Fruit fly (Drosophila melanogaster): ENCODE data around the gene CG1812.
A peak's percentile ranks its signal among the peaks of the same experiment; 100 is the strongest.

CG1812 gene

dm6 chrX:20519049-20519448 lies 7.7 kb downstream of the CG1812 start (continued):
- no peak for TF ChIP-seq zen (tag; optimal IDR thresholded peaks at IDR 0.05)
- peak; percentile 46 for TF ChIP-seq fd96Cb (tag; optimal IDR thresholded peaks at IDR 0.05)
- TF ChIP-seq nau (GFP tag; optimal IDR thresholded peaks at IDR 0.05): no peak
- TF ChIP-seq Poxn (GFP tag; IDR thresholded peaks at IDR 0.05): no peak
- TF ChIP-seq CG11247 (GFP tag; IDR thresholded peaks at IDR 0.05): no peak; the same call in 1 of the 2 replicates
- TF ChIP-seq bab2 (GFP tag; optimal IDR thresholded peaks at IDR 0.05): peak; percentile 8
- no peak for TF ChIP-seq Dll (GFP tag; IDR thresholded peaks at IDR 0.05; ENCODE audit: partially characterized antibody)
- TF ChIP-seq CG5245 (GFP tag; optimal IDR thresholded peaks at IDR 0.05): peak; percentile 27
- TF ChIP-seq HmgZ (tag; optimal IDR thresholded peaks at IDR 0.05): peak; percentile 6
- TF ChIP-seq dm (GFP tag; optimal IDR thresholded peaks at IDR 0.05): no peak
- TF ChIP-seq Nf-YA (GFP tag; IDR thresholded peaks at IDR 0.05): peak; percentile 40; the same call in 1 of the 2 replicates
- TF ChIP-seq CG4617 (GFP tag; optimal IDR thresholded peaks at IDR 0.05; ENCODE audit: borderline replicate concordance): no peak
- no peak for TF ChIP-seq Max (GFP tag; optimal IDR thresholded peaks at IDR 0.05)
- TF ChIP-seq tup (GFP tag; optimal IDR thresholded peaks at IDR 0.05): no peak
- TF ChIP-seq CG10209 (GFP tag; optimal IDR thresholded peaks at IDR 0.05): peak; percentile 35
- TF ChIP-seq klu (GFP tag; IDR thresholded peaks at IDR 0.05): 0 out of 2 replicates have a peak, but pooled peaks have one; percentile 31
- TF ChIP-seq E2f1 (GFP tag; IDR thresholded peaks at IDR 0.05): 0 out of 2 replicates have a peak, but pooled peaks have one; percentile 39
- no peak for TF ChIP-seq NC2α (GFP tag; optimal IDR thresholded peaks at IDR 0.05)
- no peak for TF ChIP-seq p53 (GFP tag; optimal IDR thresholded peaks at IDR 0.05)
- TF ChIP-seq pzg (GFP tag; optimal IDR thresholded peaks at IDR 0.05): no peak
- TF ChIP-seq Rfx (GFP tag; IDR thresholded peaks at IDR 0.05): peak; percentile 37; the same call in 1 of the 2 replicates
- no peak for TF ChIP-seq CG1832 (GFP tag; optimal IDR thresholded peaks at IDR 0.05)
- no peak for TF ChIP-seq CG6683 (GFP tag; optimal IDR thresholded peaks at IDR 0.05)
- no peak for TF ChIP-seq CG3838 (GFP tag; optimal IDR thresholded peaks at IDR 0.05)
- TF ChIP-seq dimm (GFP tag; IDR thresholded peaks at IDR 0.05): no peak
- TF ChIP-seq sna (GFP tag; IDR thresholded peaks at IDR 0.05; ENCODE audit: partially characterized antibody): no peak
- no peak for TF ChIP-seq CG12071 (GFP tag; optimal IDR thresholded peaks at IDR 0.05)
- TF ChIP-seq repo (GFP tag; optimal IDR thresholded peaks at IDR 0.05): no peak
- peak; percentile 20 for TF ChIP-seq btn (GFP tag; optimal IDR thresholded peaks at IDR 0.05)
- no peak for TF ChIP-seq Fer3 (tag; optimal IDR thresholded peaks at IDR 0.05)
- no peak for TF ChIP-seq CG10431 (GFP tag; optimal IDR thresholded peaks at IDR 0.05)
- no peak for TF ChIP-seq Stat92E (GFP tag; optimal IDR thresholded peaks at IDR 0.05)
- peak; percentile 13 for TF ChIP-seq en (GFP tag; optimal IDR thresholded peaks at IDR 0.05)
- TF ChIP-seq Hmr (GFP tag; optimal IDR thresholded peaks at IDR 0.05): no peak
- TF ChIP-seq CG7357 (GFP tag; IDR thresholded peaks at IDR 0.05): no peak
- TF ChIP-seq cato (GFP tag; optimal IDR thresholded peaks at IDR 0.05; ENCODE audit: borderline replicate concordance): peak; percentile 23
- TF ChIP-seq toy (GFP tag; IDR thresholded peaks at IDR 0.05): no peak
- TF ChIP-seq fd3F (GFP tag; optimal IDR thresholded peaks at IDR 0.05): peak; percentile 16
- no peak for TF ChIP-seq ham (GFP tag; IDR thresholded peaks at IDR 0.05)
- TF ChIP-seq CG8765 (GFP tag; IDR thresholded peaks at IDR 0.05): no peak
- no peak for TF ChIP-seq Optix (GFP tag; IDR thresholded peaks at IDR 0.05)
- no peak for TF ChIP-seq da (GFP tag; optimal IDR thresholded peaks at IDR 0.05)
- no peak for TF ChIP-seq tna (GFP tag; IDR thresholded peaks at IDR 0.05; ENCODE audit: partially characterized antibody)
- TF ChIP-seq Ravus (GFP tag; IDR thresholded peaks at IDR 0.05): no peak
- no peak for TF ChIP-seq gro (GFP tag; optimal IDR thresholded peaks at IDR 0.05)
- TF ChIP-seq Mes4 (GFP tag; optimal IDR thresholded peaks at IDR 0.05): peak; percentile 22
- TF ChIP-seq chn (GFP tag; optimal IDR thresholded peaks at IDR 0.05): peak; percentile 5
- no peak for TF ChIP-seq CG11560 (tag; IDR thresholded peaks at IDR 0.05)
- no peak for TF ChIP-seq CG43689 (GFP tag; IDR thresholded peaks at IDR 0.05)
- TF ChIP-seq CG8944 (GFP tag; optimal IDR thresholded peaks at IDR 0.05): peak; percentile 46
- TF ChIP-seq dmrt99B (tag; optimal IDR thresholded peaks at IDR 0.05): peak; percentile 66
